Fruit fly (Drosophila melanogaster): ENCODE measurements around the gene Cyp310a1.
A peak's percentile ranks its signal among the peaks of the same experiment; 100 is the strongest.

Gene Cyp310a1

dm6 chr2L:18630611-18631221 lies 22.1 kb downstream of the Cyp310a1 start:
- TF ChIP-seq Clk (GFP tag; optimal IDR thresholded peaks at IDR 0.05) (no peak), kay (GFP tag; ENCODE audit: borderline replicate concordance) (peak; percentile 22)

- peak; percentile 10 for TF ChIP-seq Mnt (GFP tag; optimal IDR thresholded peaks at IDR 0.05)
- TF ChIP-seq Hr96 (GFP tag; optimal IDR thresholded peaks at IDR 0.05): no peak
These were observed 23.7 kb downstream of the Cyp310a1 start for dm6 chr2L:18629144-18629543.

- no peak for TF ChIP-seq CG1620 (GFP tag; optimal IDR thresholded peaks at IDR 0.05)
- TF ChIP-seq bab1 (GFP tag; optimal IDR thresholded peaks at IDR 0.05): no peak
- no peak for TF ChIP-seq Mnt (GFP tag; optimal IDR thresholded peaks at IDR 0.05)
- TF ChIP-seq CG33017 (tag; optimal IDR thresholded peaks at IDR 0.05): no peak
- TF ChIP-seq Hr96 (GFP tag; optimal IDR thresholded peaks at IDR 0.05): no peak
- no peak for TF ChIP-seq pad (GFP tag; optimal IDR thresholded peaks at IDR 0.05)
- TF ChIP-seq kay (GFP tag; ENCODE audit: borderline replicate concordance): no peak
- no peak for TF ChIP-seq tj (GFP tag; optimal IDR thresholded peaks at IDR 0.05)
- no peak for TF ChIP-seq CG12768 (GFP tag; optimal IDR thresholded peaks at IDR 0.05)
These were observed 24.7 kb downstream of the Cyp310a1 start for dm6 chr2L:18628104-18628503.

- TF ChIP-seq CG1620 (GFP tag; optimal IDR thresholded peaks at IDR 0.05) (no peak), Mnt (GFP tag; optimal IDR thresholded peaks at IDR 0.05) (no peak), kay (GFP tag; ENCODE audit: borderline replicate concordance) (no peak), CG7045 (GFP tag; optimal IDR thresholded peaks at IDR 0.05) (no peak), CG14711 (tag; optimal IDR thresholded peaks at IDR 0.05) (no peak), bab1 (GFP tag; optimal IDR thresholded peaks at IDR 0.05) (no peak), CG33017 (tag; optimal IDR thresholded peaks at IDR 0.05) (no peak), CG5204 (GFP tag; optimal IDR thresholded peaks at IDR 0.05) (no peak), Hr96 (GFP tag; optimal IDR thresholded peaks at IDR 0.05) (no peak), ovo (GFP tag; optimal IDR thresholded peaks at IDR 0.05) (no peak), tj (GFP tag; optimal IDR thresholded peaks at IDR 0.05) (peak; percentile 81), CG11617 (GFP tag; optimal IDR thresholded peaks at IDR 0.05) (no peak), CG7101 (tag; optimal IDR thresholded peaks at IDR 0.05) (peak; percentile 9), cnc (optimal IDR thresholded peaks at IDR 0.05) (no peak), Crg-1 (GFP tag; optimal IDR thresholded peaks at IDR 0.05) (no peak), Clk (GFP tag; optimal IDR thresholded peaks at IDR 0.05) (no peak), cic (GFP tag; optimal IDR thresholded peaks at IDR 0.05) (peak; percentile 23), CG12768 (GFP tag; optimal IDR thresholded peaks at IDR 0.05) (no peak)
These were observed 25.8 kb downstream of the Cyp310a1 start for dm6 chr2L:18626987-18627386.

dm6 chr2L:18625470-18625869 lies 27.3 kb downstream of the Cyp310a1 start:
- no peak for TF ChIP-seq Hr96 (GFP tag; optimal IDR thresholded peaks at IDR 0.05)
- TF ChIP-seq Crg-1 (GFP tag; optimal IDR thresholded peaks at IDR 0.05): no peak
- no peak for TF ChIP-seq CG1620 (GFP tag; optimal IDR thresholded peaks at IDR 0.05)
- no peak for TF ChIP-seq pad (GFP tag; optimal IDR thresholded peaks at IDR 0.05)
- no peak for TF ChIP-seq CG33017 (tag; optimal IDR thresholded peaks at IDR 0.05)
- no peak for TF ChIP-seq cic (GFP tag; optimal IDR thresholded peaks at IDR 0.05)
- TF ChIP-seq CG11617 (GFP tag; optimal IDR thresholded peaks at IDR 0.05): no peak
- TF ChIP-seq CG7101 (tag; optimal IDR thresholded peaks at IDR 0.05): no peak

- peak; percentile 49 for TF ChIP-seq CG33017 (tag; optimal IDR thresholded peaks at IDR 0.05)
- no peak for TF ChIP-seq tj (GFP tag; optimal IDR thresholded peaks at IDR 0.05)
- no peak for TF ChIP-seq CG12768 (GFP tag; optimal IDR thresholded peaks at IDR 0.05)
- TF ChIP-seq Crg-1 (GFP tag; optimal IDR thresholded peaks at IDR 0.05): no peak
- no peak for TF ChIP-seq Hr96 (GFP tag; optimal IDR thresholded peaks at IDR 0.05)
- no peak for TF ChIP-seq cnc (optimal IDR thresholded peaks at IDR 0.05)
- no peak for TF ChIP-seq CG5204 (GFP tag; optimal IDR thresholded peaks at IDR 0.05)
- TF ChIP-seq pad (GFP tag; optimal IDR thresholded peaks at IDR 0.05): no peak
- peak; percentile 29 for TF ChIP-seq CG7101 (tag; optimal IDR thresholded peaks at IDR 0.05)
- TF ChIP-seq CG14711 (tag; optimal IDR thresholded peaks at IDR 0.05): no peak
- no peak for TF ChIP-seq CG11617 (GFP tag; optimal IDR thresholded peaks at IDR 0.05)
- TF ChIP-seq bab1 (GFP tag; optimal IDR thresholded peaks at IDR 0.05): no peak
- peak; percentile 32 for TF ChIP-seq cic (GFP tag; optimal IDR thresholded peaks at IDR 0.05)
- no peak for TF ChIP-seq Clk (GFP tag; optimal IDR thresholded peaks at IDR 0.05)
- no peak for TF ChIP-seq kay (GFP tag; ENCODE audit: borderline replicate concordance)
- TF ChIP-seq CG1620 (GFP tag; optimal IDR thresholded peaks at IDR 0.05): no peak
- TF ChIP-seq toe (GFP tag; optimal IDR thresholded peaks at IDR 0.05): no peak
- TF ChIP-seq ovo (GFP tag; optimal IDR thresholded peaks at IDR 0.05): no peak
- TF ChIP-seq CG7045 (GFP tag; optimal IDR thresholded peaks at IDR 0.05): peak; percentile 0
- no peak for TF ChIP-seq Mnt (GFP tag; optimal IDR thresholded peaks at IDR 0.05)
These were observed 27.8 kb downstream of the Cyp310a1 start for dm6 chr2L:18625009-18625408.

dm6 chr2L:18624362-18624761 lies 28.4 kb downstream of the Cyp310a1 start:
- no peak for TF ChIP-seq toe (GFP tag; optimal IDR thresholded peaks at IDR 0.05)
- no peak for TF ChIP-seq CG14711 (tag; optimal IDR thresholded peaks at IDR 0.05)
- no peak for TF ChIP-seq CG33017 (tag; optimal IDR thresholded peaks at IDR 0.05)
- TF ChIP-seq Crg-1 (GFP tag; optimal IDR thresholded peaks at IDR 0.05): no peak

All from whole organism, adult.